Worm (Caenorhabditis elegans): ENCODE results near the gene M01D1.12.
"Not testable (repeated sequence)": the region's sequence is repeated elsewhere in the genome, so short reads cannot be mapped to it uniquely, and the experiment has no call there.

Gene M01D1.12

DNA sequence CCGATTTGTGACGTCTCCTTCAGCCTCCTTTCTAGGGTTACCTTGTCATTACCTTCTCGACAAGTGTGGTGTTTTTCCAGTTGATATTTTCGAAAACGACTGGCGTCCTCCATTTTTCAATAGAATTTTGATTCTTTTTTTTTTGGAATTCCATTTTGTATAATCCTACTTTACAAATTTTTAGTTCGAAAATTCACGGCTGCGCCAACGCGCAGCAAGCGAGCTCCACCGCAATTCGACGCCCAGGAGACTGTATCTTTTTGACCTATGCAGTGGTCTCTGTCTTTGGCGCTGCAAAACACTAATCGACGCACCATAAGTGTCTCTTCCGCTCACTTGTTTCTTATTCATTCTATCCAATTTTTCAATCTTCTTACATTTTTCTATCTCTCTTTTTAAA is 35.5 kb upstream of the M01D1.12 start, which contains the start of gene fbxc-42:
Gene fbxc-42 (plus strand): TSS at position 301 of the 400 bp plus-strand sequence.
- TF ChIP-seq snu-23 (GFP tag; optimal IDR thresholded peaks at IDR 0.05) (no peak), elt-2 (tag; optimal IDR thresholded peaks at IDR 0.05) (no peak), tbx-2 (tag; optimal IDR thresholded peaks at IDR 0.05) (no peak)

- TF ChIP-seq pag-3 (tag; optimal IDR thresholded peaks at IDR 0.05; ENCODE audit: borderline replicate concordance, insufficient read depth); ets-5 (GFP tag; IDR thresholded peaks at IDR 0.05); isw-1 (GFP tag; IDR thresholded peaks at IDR 0.05): not testable (repeated sequence)
Observed at ce11 chrII:994231-994630, 32.5 kb upstream of the M01D1.12 start, which contains the start of gene F45D11.7. Gene F45D11.7 (plus strand): TSS chrII:994531.

DNA sequence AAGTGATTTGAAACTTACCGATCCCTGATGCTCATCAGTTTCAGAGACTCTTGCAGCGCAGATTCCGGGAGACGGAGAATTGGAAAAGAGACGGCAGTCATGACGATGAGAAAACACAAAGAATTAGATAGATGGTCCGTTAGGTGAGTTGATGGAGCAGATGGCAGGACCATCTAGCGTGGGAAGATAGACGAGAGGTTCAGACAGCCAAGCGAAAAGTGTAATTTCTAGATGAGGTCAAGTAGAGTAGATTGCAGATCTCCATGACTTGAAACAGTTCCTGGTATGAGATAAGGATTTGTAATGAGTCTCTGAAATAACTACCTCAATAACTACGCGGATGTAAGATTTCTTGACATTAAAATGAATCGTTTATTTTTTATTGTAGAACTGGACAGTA is 30.7 kb upstream of the M01D1.12 start, which contains the start of gene F45D11.11:
Gene F45D11.11 (minus strand): TSS at position 101 of the 400 bp plus-strand sequence.
- TF ChIP-seq aly-2, nhr-47, xbp-1 (tag; optimal IDR thresholded peaks at IDR 0.05): not testable (repeated sequence)

DNA sequence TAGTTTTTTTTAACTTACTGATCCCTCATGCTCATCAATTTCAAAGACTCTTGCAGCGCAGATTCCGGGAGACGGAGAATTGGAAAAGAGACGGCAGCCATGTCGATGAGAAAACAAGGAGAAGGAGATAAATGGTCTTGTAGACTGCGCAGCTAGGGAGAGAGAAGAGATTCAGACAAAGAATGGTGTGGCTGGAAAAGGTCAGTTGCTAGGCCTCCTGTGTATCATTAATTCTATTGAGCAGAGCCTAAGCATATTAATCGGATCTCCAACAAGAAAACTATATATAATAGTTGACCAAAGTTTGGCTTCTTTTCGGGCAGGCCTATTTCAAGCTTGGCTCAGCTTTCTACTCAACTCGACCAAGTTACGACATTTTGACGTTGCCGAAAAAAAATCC is 27.3 kb upstream of the M01D1.12 start, which contains the start of gene fbxb-29:
Gene fbxb-29 (minus strand): TSS at position 101 of the 400 bp plus-strand sequence.
- no peak for TF ChIP-seq grh-1 (GFP tag; IDR thresholded peaks at IDR 0.05)
- no peak for TF ChIP-seq unc-98 (GFP tag; IDR thresholded peaks at IDR 0.05)
- no peak for TF ChIP-seq ztf-11 (tag; optimal IDR thresholded peaks at IDR 0.05)
- no peak for TF ChIP-seq zag-1 (tag; optimal IDR thresholded peaks at IDR 0.05)
- TF ChIP-seq lin-39 (tag; optimal IDR thresholded peaks at IDR 0.05) = no peak
- no peak for TF ChIP-seq swsn-7 (tag; optimal IDR thresholded peaks at IDR 0.05)
- no peak for TF ChIP-seq ama-1 (optimal IDR thresholded peaks at IDR 0.05)
- TF ChIP-seq sup-37 (GFP tag; optimal IDR thresholded peaks at IDR 0.05) = no peak

DNA sequence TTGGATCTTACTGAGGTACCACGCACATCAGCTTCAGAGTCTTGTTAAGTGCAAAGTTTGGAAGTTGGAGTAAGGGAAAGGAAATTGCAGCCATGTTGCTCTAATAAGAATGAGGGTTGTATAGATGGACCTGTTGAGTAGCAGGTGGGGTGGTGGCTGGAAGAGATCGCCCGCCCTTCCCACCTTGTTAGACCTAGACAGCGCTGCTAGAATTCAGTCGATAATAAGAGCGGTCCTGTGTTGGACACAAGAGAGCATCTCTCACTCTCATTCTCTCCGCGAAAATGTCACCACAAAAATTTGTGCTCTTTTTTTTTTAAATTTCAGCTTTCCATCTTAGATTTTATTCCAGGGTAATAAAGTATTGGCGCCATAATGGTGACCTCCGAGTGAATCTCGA is 25.4 kb upstream of the M01D1.12 start, which contains the start of the genes fbxb-30 and F45D11.5:
Gene fbxb-30 (minus strand): TSS at position 101 of the 400 bp plus-strand sequence.
Gene F45D11.5 (plus strand): TSS at position 352 of the 400 bp plus-strand sequence.
- TF ChIP-seq unc-130 (tag; optimal IDR thresholded peaks at IDR 0.05) (no peak), lin-13 (GFP tag; optimal IDR thresholded peaks at IDR 0.05) (no peak), efl-1 (optimal IDR thresholded peaks at IDR 0.05) (no peak), efl-1 (GFP tag; optimal IDR thresholded peaks at IDR 0.05 in 1 of 2) (no peak)

- TF ChIP-seq lsy-2 (tag; optimal IDR thresholded peaks at IDR 0.05); lin-15B (tag; optimal IDR thresholded peaks at IDR 0.05); lin-13 (GFP tag; optimal IDR thresholded peaks at IDR 0.05): not testable (repeated sequence)
Observed at ce11 chrII:1006375-1006774, 20.4 kb upstream of the M01D1.12 start, which contains the start of gene F45D11.14. Gene F45D11.14 (minus strand): TSS chrII:1006475.

DNA sequence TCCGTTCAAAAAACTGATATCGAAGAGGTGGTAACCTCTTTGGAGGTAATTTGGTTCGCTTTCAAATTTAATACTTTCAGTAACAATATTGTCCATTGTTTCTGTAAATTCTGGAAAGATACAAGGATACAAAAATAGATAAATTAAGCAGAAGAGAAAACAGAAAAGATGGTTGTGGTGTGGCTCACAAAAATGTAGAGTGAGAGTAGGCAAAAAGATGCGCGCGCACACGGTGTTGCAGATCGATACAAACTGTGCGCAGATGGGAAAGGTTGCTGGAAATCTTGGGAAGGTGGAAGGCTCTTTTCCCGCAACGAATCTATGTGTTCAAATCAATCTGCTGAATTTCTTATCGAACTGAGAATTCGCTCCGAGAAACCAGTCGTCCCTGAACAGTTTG is 2.1 kb upstream of the M01D1.12 start, which contains the start of gene btb-11:
Gene btb-11 (minus strand): TSS at position 101 of the 400 bp plus-strand sequence.
- not testable (repeated sequence) for TF ChIP-seq lin-35, unc-62, ces-1 (GFP tag; optimal IDR thresholded peaks at IDR 0.05)

DNA sequence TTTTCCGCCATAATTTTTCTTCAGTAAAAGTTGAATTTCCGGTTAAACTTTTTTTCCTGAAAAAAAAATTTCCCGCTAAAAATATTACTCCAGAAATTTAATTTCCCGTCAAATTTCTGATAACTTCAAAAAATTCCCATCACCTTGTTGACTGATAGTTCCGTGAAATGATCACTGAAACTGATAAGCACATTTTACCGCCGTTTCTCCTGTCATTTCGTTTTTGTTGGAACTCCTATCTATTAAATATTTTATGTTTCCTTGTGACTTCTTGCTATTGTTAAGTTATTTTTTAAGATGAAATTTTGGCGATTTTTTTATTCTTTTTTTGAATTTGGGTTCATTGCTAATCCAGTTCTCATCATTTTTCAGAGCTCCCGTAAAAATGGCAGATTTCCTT is 1.8 kb downstream of the M01D1.12 start, which contains the start of gene math-34:
Gene math-34 (plus strand): TSS at position 371 of the 400 bp plus-strand sequence.
- TF ChIP-seq dsc-1 (tag; optimal IDR thresholded peaks at IDR 0.05) = no peak
- TF ChIP-seq elt-2 (tag; optimal IDR thresholded peaks at IDR 0.05) = peak; percentile 20
- no peak for TF ChIP-seq fkh-10 (GFP tag; optimal IDR thresholded peaks at IDR 0.05)
- no peak for TF ChIP-seq alr-1 (tag; optimal IDR thresholded peaks at IDR 0.05; ENCODE audit: borderline replicate concordance)
